Worm (Caenorhabditis elegans): ENCODE results near the gene paic-1.

The paic-1 gene

ce11 chrII:4328716-4329115 lies 43.6 kb downstream of the paic-1 start, which contains the start of gene H20J04.4:
Gene H20J04.4, plus strand, starts transcription at chrII:4329016.
- no peak for TF ChIP-seq sem-4 (tag; optimal IDR thresholded peaks at IDR 0.05)
- no peak for TF ChIP-seq mdl-1 (tag; optimal IDR thresholded peaks at IDR 0.05)
- TF ChIP-seq R02D3.7 (tag; optimal IDR thresholded peaks at IDR 0.05): no peak
- TF ChIP-seq gmeb-1 (tag; optimal IDR thresholded peaks at IDR 0.05): no peak
- TF ChIP-seq snpc-4 (tag; optimal IDR thresholded peaks at IDR 0.05): no peak
- TF ChIP-seq C34F6.9 (tag; optimal IDR thresholded peaks at IDR 0.05): no peak

ce11 chrII:4326420-4326819 lies 45.9 kb downstream of the paic-1 start, which contains the start of gene pfd-2:
Gene pfd-2, plus strand, starts transcription at chrII:4326720.
- TF ChIP-seq ztf-1 (GFP tag; conservative IDR thresholded peaks at IDR 0.05) (no peak), lin-13 (GFP tag; optimal IDR thresholded peaks at IDR 0.05) (no peak), ZK546.5 (tag; optimal IDR thresholded peaks at IDR 0.05) (no peak), nhr-77 (tag; optimal IDR thresholded peaks at IDR 0.05) (no peak), crh-2 (tag; optimal IDR thresholded peaks at IDR 0.05) (no peak), ztf-11 (tag; optimal IDR thresholded peaks at IDR 0.05) (no peak), sma-3 (GFP tag; optimal IDR thresholded peaks at IDR 0.05) (no peak), lsy-2 (tag; optimal IDR thresholded peaks at IDR 0.05) (no peak), nhr-23 (tag; optimal IDR thresholded peaks at IDR 0.05) (no peak), dmd-4 (tag; optimal IDR thresholded peaks at IDR 0.05) (no peak)

ce11 chrII:4324061-4324460 lies 48.3 kb downstream of the paic-1 start, which contains the start of gene mog-2:
Gene mog-2, plus strand, starts transcription at chrII:4324361.
- TF ChIP-seq alr-1 (tag; optimal IDR thresholded peaks at IDR 0.05) (no peak), mbf-1 (tag; optimal IDR thresholded peaks at IDR 0.05) (no peak), snpc-4 (tag; optimal IDR thresholded peaks at IDR 0.05) (no peak), nhr-6 (tag; optimal IDR thresholded peaks at IDR 0.05) (no peak), sem-4 (tag; optimal IDR thresholded peaks at IDR 0.05) (no peak), mab-5 (tag; optimal IDR thresholded peaks at IDR 0.05) (no peak), lin-39 (tag; optimal IDR thresholded peaks at IDR 0.05) (no peak), mdl-1 (tag; optimal IDR thresholded peaks at IDR 0.05) (no peak), Y55F3AM.14 (GFP tag; optimal IDR thresholded peaks at IDR 0.05) (no peak), sma-3 (GFP tag; optimal IDR thresholded peaks at IDR 0.05) (no peak), elt-1 (tag; optimal IDR thresholded peaks at IDR 0.05) (no peak), F13H6.1 (tag; optimal IDR thresholded peaks at IDR 0.05) (no peak), crh-2 (tag; optimal IDR thresholded peaks at IDR 0.05) (no peak), ztf-4 (tag; optimal IDR thresholded peaks at IDR 0.05) (no peak), unc-55 (GFP tag; optimal IDR thresholded peaks at IDR 0.05) (no peak), ztf-11 (tag; optimal IDR thresholded peaks at IDR 0.05) (no peak)

- TF ChIP-seq dmd-4 (tag; optimal IDR thresholded peaks at IDR 0.05) (no peak), aly-2 (tag; optimal IDR thresholded peaks at IDR 0.05) (no peak), lsy-2 (tag; optimal IDR thresholded peaks at IDR 0.05) (peak in 1 of 2 experiments; percentile 27), F13H6.1 (tag; optimal IDR thresholded peaks at IDR 0.05) (no peak), unc-55 (GFP tag; optimal IDR thresholded peaks at IDR 0.05) (peak; percentile 33), mdl-1 (tag; optimal IDR thresholded peaks at IDR 0.05) (no peak), mab-5 (tag; optimal IDR thresholded peaks at IDR 0.05) (no peak), mbf-1 (tag; optimal IDR thresholded peaks at IDR 0.05) (no peak), fos-1 (tag; optimal IDR thresholded peaks at IDR 0.05) (no peak), ama-1 (optimal IDR thresholded peaks at IDR 0.05) (no peak), peb-1 (tag; optimal IDR thresholded peaks at IDR 0.05) (no peak), sma-9 (GFP tag; optimal IDR thresholded peaks at IDR 0.05) (no peak), sma-9 (tag; optimal IDR thresholded peaks at IDR 0.05) (no peak), snpc-4 (tag; optimal IDR thresholded peaks at IDR 0.05) (no peak), unc-62 (GFP tag; optimal IDR thresholded peaks at IDR 0.05) (no peak), nhr-12 (tag; optimal IDR thresholded peaks at IDR 0.05) (no peak), ceh-16 (tag; optimal IDR thresholded peaks at IDR 0.05) (no peak), gmeb-1 (tag; optimal IDR thresholded peaks at IDR 0.05) (peak; percentile 20), ceh-82 (tag; optimal IDR thresholded peaks at IDR 0.05) (no peak), lin-39 (tag; optimal IDR thresholded peaks at IDR 0.05) (no peak), sma-3 (GFP tag; optimal IDR thresholded peaks at IDR 0.05) (peak; percentile 2), nhr-237 (tag; optimal IDR thresholded peaks at IDR 0.05) (no peak), alr-1 (tag; optimal IDR thresholded peaks at IDR 0.05) (no peak), ztf-4 (tag; optimal IDR thresholded peaks at IDR 0.05) (no peak), C34F6.9 (tag; optimal IDR thresholded peaks at IDR 0.05) (peak; percentile 31), nhr-11 (tag; optimal IDR thresholded peaks at IDR 0.05) (no peak), elt-3 (tag; optimal IDR thresholded peaks at IDR 0.05) (no peak), skn-1 (tag; optimal IDR thresholded peaks at IDR 0.05) (no peak), nhr-6 (tag; optimal IDR thresholded peaks at IDR 0.05) (no peak), lin-11 (tag; optimal IDR thresholded peaks at IDR 0.05) (no peak), nhr-77 (tag; optimal IDR thresholded peaks at IDR 0.05) (no peak), R02D3.7 (tag; optimal IDR thresholded peaks at IDR 0.05) (peak; percentile 18)
Observed at ce11 chrII:4322871-4323270, 49.5 kb downstream of the paic-1 start, which contains the start of gene H20J04.6. Gene H20J04.6, plus strand, starts transcription at chrII:4323256.

All from whole organism, L2 larva.